Worm (Caenorhabditis elegans): ENCODE results near the gene C49F8.15.

C49F8.15 gene

ce11 chrX:13394971-13395370, 32.6 kb upstream of the C49F8.15 start, which contains the start of gene irld-2:
TSS of gene irld-2 (minus strand) at chrX:13395071.
- TF ChIP-seq attf-3 (GFP tag; conservative IDR thresholded peaks at IDR 0.05) (no peak), egl-18 (GFP tag; IDR thresholded peaks at IDR 0.05) (no peak), nfyb-1 (GFP tag; IDR thresholded peaks at IDR 0.05) (no peak), repo-1 (tag; optimal IDR thresholded peaks at IDR 0.05) (no peak), ceh-100 (GFP tag; IDR thresholded peaks at IDR 0.05) (no peak), nfya-1 (tag; optimal IDR thresholded peaks at IDR 0.05; ENCODE audit: borderline replicate concordance, insufficient read depth) (no peak), madf-3 (GFP tag; IDR thresholded peaks at IDR 0.05) (no peak), hmg-20 (GFP tag; IDR thresholded peaks at IDR 0.05) (no peak), let-526 (GFP tag; IDR thresholded peaks at IDR 0.05) (no peak), let-607 (tag; optimal IDR thresholded peaks at IDR 0.05) (no peak), snpc-3.4 (tag; optimal IDR thresholded peaks at IDR 0.05) (no peak), hmg-1.2 (GFP tag; IDR thresholded peaks at IDR 0.05) (no peak), hsf-1 (GFP tag; IDR thresholded peaks at IDR 0.05) (no peak), lag-1 (GFP tag; IDR thresholded peaks at IDR 0.05) (no peak), rcor-1 (GFP tag; IDR thresholded peaks at IDR 0.05) (no peak), F49E8.2 (tag; optimal IDR thresholded peaks at IDR 0.05; ENCODE audit: insufficient read depth) (no peak), aptf-3 (GFP tag; IDR thresholded peaks at IDR 0.05) (no peak), him-1 (tag; optimal IDR thresholded peaks at IDR 0.05) (no peak)

ce11 chrX:13388829-13389228, 26.4 kb upstream of the C49F8.15 start:
- TF ChIP-seq mel-28 (tag; optimal IDR thresholded peaks at IDR 0.05; ENCODE audit: borderline replicate concordance) (no peak), snpc-1.1 (tag; optimal IDR thresholded peaks at IDR 0.05; ENCODE audit: insufficient read depth) (no peak), bed-2 (GFP tag; IDR thresholded peaks at IDR 0.05) (no peak), madf-6 (GFP tag; IDR thresholded peaks at IDR 0.05) (no peak), lin-54 (GFP tag; optimal IDR thresholded peaks at IDR 0.05) (no peak), ceh-40 (GFP tag; IDR thresholded peaks at IDR 0.05) (no peak), unc-62 (GFP tag; optimal IDR thresholded peaks at IDR 0.05) (no peak), madf-3 (GFP tag; IDR thresholded peaks at IDR 0.05) (no peak), dox-1 (GFP tag; IDR thresholded peaks at IDR 0.05) (no peak)

- TF ChIP-seq let-607 (tag; optimal IDR thresholded peaks at IDR 0.05): peak in 1 of 2 experiments; percentile 63
- TF ChIP-seq attf-3 (GFP tag; conservative IDR thresholded peaks at IDR 0.05): no peak
- TF ChIP-seq chd-7 (tag; optimal IDR thresholded peaks at IDR 0.05): no peak
- no peak for TF ChIP-seq attf-5 (GFP tag; optimal IDR thresholded peaks at IDR 0.05)
- TF ChIP-seq F23B12.7 (tag; optimal IDR thresholded peaks at IDR 0.05; ENCODE audit: insufficient read depth): no peak
These were observed 25.1 kb upstream of the C49F8.15 start, which contains the start of gene C49F8.3 for ce11 chrX:13387497-13387953. TSS of gene C49F8.3 (minus strand) at chrX:13387547.

- no peak for TF ChIP-seq mcd-1 (GFP tag; IDR thresholded peaks at IDR 0.05)
- TF ChIP-seq F33H1.4 (GFP tag; IDR thresholded peaks at IDR 0.05): no peak
- TF ChIP-seq egl-44 (GFP tag; IDR thresholded peaks at IDR 0.05): no peak
These were observed 22.4 kb upstream of the C49F8.15 start for ce11 chrX:13384743-13385142.

- TF ChIP-seq ets-4 (GFP tag; optimal IDR thresholded peaks at IDR 0.05): no peak
- TF ChIP-seq zfh-2 (GFP tag; conservative IDR thresholded peaks at IDR 0.05): no peak
- TF ChIP-seq ama-1 (optimal IDR thresholded peaks at IDR 0.05): no peak
- no peak for TF ChIP-seq ama-1 (GFP tag; optimal IDR thresholded peaks at IDR 0.05)
- TF ChIP-seq xnd-1 (tag; optimal IDR thresholded peaks at IDR 0.05): no peak
- TF ChIP-seq B0035.1 (tag; optimal IDR thresholded peaks at IDR 0.05): no peak
- no peak for TF ChIP-seq snpc-1.3 (tag; optimal IDR thresholded peaks at IDR 0.05; ENCODE audit: insufficient read depth)
- TF ChIP-seq egl-18 (GFP tag; IDR thresholded peaks at IDR 0.05): no peak
- TF ChIP-seq snpc-4 (GFP tag; optimal IDR thresholded peaks at IDR 0.05): no peak
- no peak for TF ChIP-seq snpc-4 (tag; optimal IDR thresholded peaks at IDR 0.05)
- TF ChIP-seq hrde-1 (tag; optimal IDR thresholded peaks at IDR 0.05; ENCODE audit: borderline replicate concordance): no peak
- TF ChIP-seq lin-35 (GFP tag; optimal IDR thresholded peaks at IDR 0.05): no peak
These were observed 20.9 kb upstream of the C49F8.15 start for ce11 chrX:13383273-13383672.

All from whole organism, young adult.